Worm (Caenorhabditis elegans): ENCODE results near the gene srlf-34.

DNA sequence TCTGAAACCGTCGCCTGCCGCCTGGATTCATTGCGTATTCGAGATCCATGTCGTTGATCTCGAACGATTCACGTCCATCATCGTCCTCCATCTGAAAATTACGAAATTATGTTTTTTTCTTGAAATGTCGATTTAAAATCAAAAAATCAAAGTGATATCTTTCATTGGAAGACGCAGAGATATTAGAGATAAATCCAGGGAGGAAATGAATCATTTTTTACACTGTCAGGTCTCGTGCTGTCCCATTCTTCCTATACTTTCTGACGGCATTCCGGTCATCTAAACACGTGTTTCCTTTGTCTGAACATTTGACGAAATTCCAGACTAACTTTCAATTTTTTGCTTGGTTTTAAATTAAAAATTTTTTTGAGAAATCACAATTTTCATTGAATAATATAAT is 37.8 kb downstream of the srlf-34 start, which contains the start of gene stip-1:
- TF ChIP-seq tab-1 (GFP tag; IDR thresholded peaks at IDR 0.05) (no peak), med-1 (GFP tag; optimal IDR thresholded peaks at IDR 0.05; ENCODE audit: insufficient read depth) (no peak), flt-1 (GFP tag; IDR thresholded peaks at IDR 0.05) (no peak), cog-1 (tag; optimal IDR thresholded peaks at IDR 0.05) (no peak), ref-1 (GFP tag; conservative IDR thresholded peaks at IDR 0.05) (no peak)

All from whole organism, midembryonic.